Worm (Caenorhabditis elegans): Measurements from ENCODE around the gene unc-26.

Gene unc-26

DNA sequence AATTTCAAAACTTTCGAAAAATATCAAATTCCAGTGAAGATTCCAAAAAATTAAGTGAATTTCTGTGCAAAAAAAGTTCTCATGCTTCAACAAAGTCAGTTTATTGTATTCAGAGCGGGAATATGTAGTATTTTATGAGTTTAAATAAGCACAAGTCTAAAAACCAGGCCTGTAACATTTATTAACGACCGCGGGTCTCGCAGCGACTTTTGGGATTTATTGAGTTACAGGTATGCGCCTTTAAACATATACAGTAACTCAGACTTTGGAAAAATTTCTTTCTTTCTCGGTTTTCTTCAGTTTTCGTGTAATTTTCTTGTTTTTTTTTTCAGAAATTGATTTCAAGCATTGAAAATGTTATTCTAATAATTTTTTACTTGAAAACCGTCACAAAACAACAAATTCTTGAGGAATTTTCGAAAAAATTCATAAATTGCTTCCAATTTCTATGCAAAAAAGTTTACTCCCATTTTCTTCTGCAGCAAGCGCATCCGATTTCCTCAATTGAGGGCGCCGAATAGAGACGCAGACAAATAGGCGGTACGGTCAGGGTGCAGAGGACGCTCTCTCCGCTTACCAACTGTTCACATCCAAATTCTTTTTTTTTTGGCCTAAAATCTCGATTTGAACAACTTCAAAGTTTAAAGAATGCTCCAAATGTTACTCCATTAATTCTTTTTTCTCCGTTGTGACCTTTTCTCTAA lies 39.2 kb upstream of the unc-26 start (continued):
- TF ChIP-seq F57C9.4 (tag; optimal IDR thresholded peaks at IDR 0.05) (no peak), athp-1 (tag; optimal IDR thresholded peaks at IDR 0.05) (no peak), D2030.7 (GFP tag; IDR thresholded peaks at IDR 0.05) (peak; percentile 41; the same call in 1 of the 2 replicates), ceh-91 (GFP tag; IDR thresholded peaks at IDR 0.05) (peak; percentile 75), lin-26 (GFP tag; IDR thresholded peaks at IDR 0.05) (no peak), hmg-20 (GFP tag; IDR thresholded peaks at IDR 0.05) (no peak), lag-1 (GFP tag; IDR thresholded peaks at IDR 0.05) (no peak), K12H6.12 (tag; optimal IDR thresholded peaks at IDR 0.05) (no peak), attf-6 (GFP tag; IDR thresholded peaks at IDR 0.05) (peak; percentile 66), mes-4 (tag; optimal IDR thresholded peaks at IDR 0.05) (no peak), let-526 (GFP tag; IDR thresholded peaks at IDR 0.05) (no peak), bed-1 (GFP tag; IDR thresholded peaks at IDR 0.05) (no peak), hsf-1 (GFP tag; IDR thresholded peaks at IDR 0.05) (peak; percentile 52; the same call in 1 of the 2 replicates), Y53G8AR.9 (GFP tag; conservative IDR thresholded peaks at IDR 0.05) (peak; percentile 54; the same call in 1 of the 2 replicates), B0035.1 (tag; optimal IDR thresholded peaks at IDR 0.05) (no peak), ztf-22 (GFP tag; optimal IDR thresholded peaks at IDR 0.05) (no peak), ZK185.1 (tag; optimal IDR thresholded peaks at IDR 0.05; ENCODE audit: poor library complexity, severe bottlenecking) (no peak), Y53F4B.3 (GFP tag; IDR thresholded peaks at IDR 0.05) (no peak), nhr-27 (tag; optimal IDR thresholded peaks at IDR 0.05) (no peak), nfya-1 (tag; optimal IDR thresholded peaks at IDR 0.05; ENCODE audit: borderline replicate concordance, insufficient read depth) (no peak), efl-1 (GFP tag; optimal IDR thresholded peaks at IDR 0.05) (peak; percentile 37), tbx-9 (tag; optimal IDR thresholded peaks at IDR 0.05; ENCODE audit: borderline replicate concordance) (no peak), ceh-40 (GFP tag; IDR thresholded peaks at IDR 0.05) (no peak), hlh-26 (GFP tag; conservative IDR thresholded peaks at IDR 0.05) (no peak), ztf-3 (GFP tag; optimal IDR thresholded peaks at IDR 0.05) (no peak), snpc-3.4 (tag; optimal IDR thresholded peaks at IDR 0.05) (peak; percentile 61), snpc-1.3 (tag; optimal IDR thresholded peaks at IDR 0.05; ENCODE audit: insufficient read depth) (peak; percentile 16), Y95B8A.8 (GFP tag; IDR thresholded peaks at IDR 0.05) (no peak), snpc-4 (GFP tag; optimal IDR thresholded peaks at IDR 0.05) (no peak), snpc-4 (tag; optimal IDR thresholded peaks at IDR 0.05) (peak in 2 of 4 experiments; percentile 64), pbrm-1 (GFP tag; IDR thresholded peaks at IDR 0.05) (no peak), fkh-3 (tag; optimal IDR thresholded peaks at IDR 0.05) (no peak), hmg-1.2 (GFP tag; IDR thresholded peaks at IDR 0.05) (peak; percentile 26; the same call in 1 of the 2 replicates), zim-3 (tag; optimal IDR thresholded peaks at IDR 0.05) (no peak), egl-18 (GFP tag; IDR thresholded peaks at IDR 0.05) (no peak), ztf-6 (GFP tag; IDR thresholded peaks at IDR 0.05) (no peak), lin-54 (GFP tag; optimal IDR thresholded peaks at IDR 0.05) (peak; percentile 4), B0261.1 (tag; optimal IDR thresholded peaks at IDR 0.05) (no peak), lin-35 (GFP tag; optimal IDR thresholded peaks at IDR 0.05) (no peak), sptf-2 (GFP tag; optimal IDR thresholded peaks at IDR 0.05) (no peak), F55B11.4 (tag; optimal IDR thresholded peaks at IDR 0.05; ENCODE audit: borderline replicate concordance, insufficient read depth) (no peak), mcd-1 (GFP tag; IDR thresholded peaks at IDR 0.05) (0 out of 2 replicates have a peak, but pooled peaks have one; percentile 31), xnd-1 (tag; optimal IDR thresholded peaks at IDR 0.05) (peak; percentile 99), Y67H2A.10 (GFP tag; conservative IDR thresholded peaks at IDR 0.05) (no peak), madf-8 (GFP tag; conservative IDR thresholded peaks at IDR 0.05) (peak; percentile 100), Y79H2A.3 (GFP tag; conservative IDR thresholded peaks at IDR 0.05) (no peak), him-1 (tag; optimal IDR thresholded peaks at IDR 0.05) (no peak)
